Fruit fly (Drosophila melanogaster): ENCODE data around the gene Spn88Ea.

Gene Spn88Ea

dm6 chr3R:15177230-15177629 lies 29.0 kb downstream of the Spn88Ea start:
- TF ChIP-seq GATAd (GFP tag; optimal IDR thresholded peaks at IDR 0.05) (no peak), lola (GFP tag; optimal IDR thresholded peaks at IDR 0.05) (no peak), tai (GFP tag; optimal IDR thresholded peaks at IDR 0.05) (no peak), jim (GFP tag; optimal IDR thresholded peaks at IDR 0.05) (no peak), Abd-B (GFP tag; optimal IDR thresholded peaks at IDR 0.05) (no peak), CG9705 (GFP tag; optimal IDR thresholded peaks at IDR 0.05) (no peak), psq (GFP tag; optimal IDR thresholded peaks at IDR 0.05) (no peak), Hr83 (GFP tag; optimal IDR thresholded peaks at IDR 0.05; ENCODE audit: poor library complexity, severe bottlenecking) (no peak), Hnf4 (GFP tag; optimal IDR thresholded peaks at IDR 0.05) (no peak)
